Worm (Caenorhabditis elegans): ENCODE results near the gene nlp-36.

The nlp-36 gene

ce11 chrIII:9462785-9463467, 25.6 kb upstream of the nlp-36 start (continued):
- TF ChIP-seq egl-44 (GFP tag; IDR thresholded peaks at IDR 0.05), result no peak
- TF ChIP-seq repo-1 (tag; optimal IDR thresholded peaks at IDR 0.05), result peak; percentile 37
- TF ChIP-seq snpc-1.3 (tag; optimal IDR thresholded peaks at IDR 0.05; ENCODE audit: insufficient read depth), result peak; percentile 37
- TF ChIP-seq B0336.3 (GFP tag; IDR thresholded peaks at IDR 0.05), result peak; percentile 89
- TF ChIP-seq mel-28 (tag; optimal IDR thresholded peaks at IDR 0.05; ENCODE audit: borderline replicate concordance), result peak; percentile 52
- no peak for TF ChIP-seq mes-4 (tag; optimal IDR thresholded peaks at IDR 0.05)
- peak; percentile 30 for TF ChIP-seq dpff-1 (tag; optimal IDR thresholded peaks at IDR 0.05)
- no peak for TF ChIP-seq F57A8.1 (GFP tag; optimal IDR thresholded peaks at IDR 0.05)
- no peak for TF ChIP-seq mxl-1 (tag; optimal IDR thresholded peaks at IDR 0.05)
- no peak for TF ChIP-seq ama-1 (optimal IDR thresholded peaks at IDR 0.05)
- peak in 1 of 2 experiments; percentile 16 for TF ChIP-seq ama-1 (GFP tag; optimal IDR thresholded peaks at IDR 0.05)
- TF ChIP-seq F10E7.11 (tag; optimal IDR thresholded peaks at IDR 0.05), result no peak
- 0 out of 2 replicates have a peak, but pooled peaks have one; percentile 21 for TF ChIP-seq attf-6 (GFP tag; IDR thresholded peaks at IDR 0.05)
- TF ChIP-seq dpl-1 (GFP tag; optimal IDR thresholded peaks at IDR 0.05), result no peak
- TF ChIP-seq sea-2 (GFP tag; IDR thresholded peaks at IDR 0.05), result no peak
- TF ChIP-seq bed-1 (GFP tag; IDR thresholded peaks at IDR 0.05), result no peak
- no peak for TF ChIP-seq atf-7 (tag; optimal IDR thresholded peaks at IDR 0.05)
- TF ChIP-seq cebp-1 (GFP tag; IDR thresholded peaks at IDR 0.05), result no peak
- peak; percentile 36 for TF ChIP-seq cebp-1 (tag; optimal IDR thresholded peaks at IDR 0.05)
- TF ChIP-seq madf-10 (tag; optimal IDR thresholded peaks at IDR 0.05), result no peak
- TF ChIP-seq B0019.2 (GFP tag; conservative IDR thresholded peaks at IDR 0.05), result no peak
- peak in 1 of 2 experiments; percentile 13 for TF ChIP-seq let-607 (tag; optimal IDR thresholded peaks at IDR 0.05)
- TF ChIP-seq madf-8 (GFP tag; conservative IDR thresholded peaks at IDR 0.05), result no peak
- TF ChIP-seq nhr-80 (tag; optimal IDR thresholded peaks at IDR 0.05), result no peak
- TF ChIP-seq unc-62 (GFP tag; optimal IDR thresholded peaks at IDR 0.05), result no peak
- no peak for TF ChIP-seq nfya-1 (tag; optimal IDR thresholded peaks at IDR 0.05; ENCODE audit: borderline replicate concordance, insufficient read depth)
- no peak for TF ChIP-seq F23B12.7 (tag; optimal IDR thresholded peaks at IDR 0.05; ENCODE audit: insufficient read depth)
- TF ChIP-seq ccch-3 (GFP tag; optimal IDR thresholded peaks at IDR 0.05), result no peak
- TF ChIP-seq hlh-26 (GFP tag; conservative IDR thresholded peaks at IDR 0.05), result no peak
- TF ChIP-seq D2030.7 (GFP tag; IDR thresholded peaks at IDR 0.05), result no peak
- no peak for TF ChIP-seq snpc-3.4 (tag; optimal IDR thresholded peaks at IDR 0.05)
- TF ChIP-seq attf-5 (GFP tag; optimal IDR thresholded peaks at IDR 0.05), result no peak
- peak; percentile 41; the same call in 1 of the 2 replicates for TF ChIP-seq madf-6 (GFP tag; IDR thresholded peaks at IDR 0.05)
- TF ChIP-seq lsl-1 (GFP tag; optimal IDR thresholded peaks at IDR 0.05), result peak; percentile 1
- no peak for TF ChIP-seq attf-3 (GFP tag; conservative IDR thresholded peaks at IDR 0.05)
- TF ChIP-seq die-1 (tag; optimal IDR thresholded peaks at IDR 0.05), result no peak
- peak; percentile 75 for TF ChIP-seq Y95B8A.8 (GFP tag; IDR thresholded peaks at IDR 0.05)
- TF ChIP-seq rcor-1 (GFP tag; IDR thresholded peaks at IDR 0.05), result no peak
- TF ChIP-seq nfyb-1 (GFP tag; IDR thresholded peaks at IDR 0.05), result no peak
- TF ChIP-seq lin-54 (GFP tag; optimal IDR thresholded peaks at IDR 0.05), result peak; percentile 48
- no peak for TF ChIP-seq egl-18 (GFP tag; IDR thresholded peaks at IDR 0.05)
- TF ChIP-seq C17E4.6 (GFP tag; IDR thresholded peaks at IDR 0.05), result no peak
- TF ChIP-seq F37B4.10 (GFP tag; IDR thresholded peaks at IDR 0.05), result no peak
- no peak for TF ChIP-seq snpc-4 (GFP tag; optimal IDR thresholded peaks at IDR 0.05)
- TF ChIP-seq snpc-4 (tag; optimal IDR thresholded peaks at IDR 0.05), result peak in 1 of 4 experiments; percentile 40
- TF ChIP-seq snpc-1.1 (tag; optimal IDR thresholded peaks at IDR 0.05; ENCODE audit: insufficient read depth), result peak; percentile 33
- TF ChIP-seq sptf-2 (GFP tag; optimal IDR thresholded peaks at IDR 0.05), result no peak
- TF ChIP-seq ekl-4 (GFP tag; IDR thresholded peaks at IDR 0.05), result no peak
